Worm (Caenorhabditis elegans) whole organism, L3 larva: ENCODE measurements around the gene denn-4.

ENCODE experiments used
- daf-12 ChIP-seq: fragments of 150-350 bp; optimal IDR thresholded peaks from 2 replicates; lab custom pipeline; 2014; ENCODE audit warnings: missing biosample characterization, missing genetic modification reagents, missing genetic modification characterization
- tbx-2 ChIP-seq: sonication (generic microtip); optimal IDR thresholded peaks from 2 replicates; lab custom pipeline; 2016; ENCODE audit warnings: mild to moderate bottlenecking, missing genetic modification characterization, missing compliant biosample characterization
- ztf-11 ChIP-seq: fragments of 150-350 bp; optimal IDR thresholded peaks from 2 replicates; lab custom pipeline; 2014; ENCODE audit warnings: missing biosample characterization, missing genetic modification characterization

- TF ChIP-seq tbx-2 (tag; lab: Kevin White, UChicago) (no peak), daf-12 (tag; lab: Kevin White, UChicago) (no peak), ztf-11 (tag; lab: Kevin White, UChicago) (no peak)
Observed at ce11 chrIV:1924178-1924577, 377 bp downstream of the denn-4 start.
